Fruit fly (Drosophila melanogaster) whole organism, wandering third instar larva: ENCODE data around the gene TwdlJ.

Source experiments
- Abd-B ChIP-seq: fragments of >200 bp; optimal IDR thresholded peaks from 2 replicates; lab custom pipeline; 2017; ENCODE audit warnings: missing biosample characterization, missing genetic modification characterization
- CG32264 ChIP-seq: fragments of 200-800 bp; sonication (Bioruptor generic); optimal IDR thresholded peaks from 2 replicates; lab custom pipeline; 2016; ENCODE audit warnings: missing biosample characterization, missing genetic modification characterization
- CG9705 ChIP-seq: fragments of 200-800 bp; sonication (Bioruptor generic); optimal IDR thresholded peaks from 2 replicates; lab custom pipeline; 2018; ENCODE audit warnings: missing biosample characterization, mild to moderate bottlenecking, missing genetic modification characterization
- Dfd ChIP-seq: fragments of >200 bp; optimal IDR thresholded peaks from 2 replicates; lab custom pipeline; 2017; ENCODE audit warnings: missing biosample characterization, missing genetic modification characterization
- GATAd ChIP-seq: sonication (Bioruptor generic); optimal IDR thresholded peaks from 2 replicates; lab custom pipeline; 2016; ENCODE audit warnings: missing biosample characterization, missing genetic modification characterization
- HLH106 ChIP-seq: fragments of 200-800 bp; optimal IDR thresholded peaks from 3 replicates; lab custom pipeline; 2019; ENCODE audit warnings: missing biosample characterization, mild to moderate bottlenecking, missing genetic modification characterization, moderate library complexity
- Hnf4 ChIP-seq: fragments of 200-800 bp; sonication (Bioruptor generic); optimal IDR thresholded peaks from 2 replicates; lab custom pipeline; 2016; ENCODE audit warnings: missing biosample characterization, mild to moderate bottlenecking, missing genetic modification characterization
- Hr78 ChIP-seq: fragments of >200 bp; optimal IDR thresholded peaks from 2 replicates; lab custom pipeline; 2017; ENCODE audit warnings: missing biosample characterization, missing genetic modification characterization
- Hr83 ChIP-seq: fragments of 200-300 bp; sonication (Bioruptor generic); optimal IDR thresholded peaks from 2 replicates; lab custom pipeline; 2016; ENCODE audit warnings: missing biosample characterization, mild to moderate bottlenecking, missing genetic modification characterization, moderate library complexity; ENCODE audit not compliant: poor library complexity, severe bottlenecking
- Jra ChIP-seq: sonication (Bioruptor generic); optimal IDR thresholded peaks from 2 replicates; lab custom pipeline; 2016; ENCODE audit warnings: missing biosample characterization, missing genetic modification characterization
- Myc ChIP-seq: fragments of >200 bp; optimal IDR thresholded peaks from 2 replicates; lab custom pipeline; 2017
- Rel ChIP-seq, 2 experiments: fragments of 200-800 bp; sonication (Bioruptor generic) in 1 of 2; optimal IDR thresholded peaks; 2 replicates in 1 of 2; 3 replicates in 1 of 2; lab custom pipeline; 2016 to 2019; ENCODE audit warnings: mild to moderate bottlenecking in 2 of 2, missing biosample characterization in 2 of 2, missing genetic modification characterization in 2 of 2, moderate library complexity in 1 of 2
- Sp1 ChIP-seq: fragments of 200-800 bp; sonication (Bioruptor generic); optimal IDR thresholded peaks from 3 replicates; lab custom pipeline; 2019; ENCODE audit warnings: missing biosample characterization, mild to moderate bottlenecking, missing genetic modification characterization, moderate library complexity
- Vsx2 ChIP-seq: fragments of 200-300, 225-300 bp; sonication (Bioruptor generic); optimal IDR thresholded peaks from 2 replicates; lab custom pipeline; 2018; ENCODE audit warnings: missing biosample characterization, missing genetic modification characterization; ENCODE audit not compliant: partially characterized antibody
- br ChIP-seq: fragments of 200-800 bp; sonication (Bioruptor generic); optimal IDR thresholded peaks from 2 replicates; lab custom pipeline; 2016; ENCODE audit warnings: missing biosample characterization, missing genetic modification characterization
- brk ChIP-seq: fragments of 200-800 bp; sonication (Bioruptor generic); optimal IDR thresholded peaks from 2 replicates; lab custom pipeline; 2016; ENCODE audit warnings: missing biosample characterization, mild to moderate bottlenecking, missing genetic modification characterization
- dl ChIP-seq, 2 experiments: fragments of 175-275, 200-275 bp in 1 of 2; fragments of 200-275 bp in 1 of 2; sonication (Bioruptor generic); optimal IDR thresholded peaks; lab custom pipeline; 2018; ENCODE audit warnings: mild to moderate bottlenecking in 2 of 2, missing biosample characterization in 2 of 2, missing genetic modification characterization in 2 of 2, moderate library complexity in 2 of 2; ENCODE audit not compliant: partially characterized antibody in 2 of 2, insufficient read depth in 1 of 2
- dmrt93B ChIP-seq: fragments of 200-800 bp; sonication (Bioruptor generic); optimal IDR thresholded peaks from 2 replicates; lab custom pipeline; 2018; ENCODE audit warnings: missing biosample characterization, mild to moderate bottlenecking, missing genetic modification characterization
- dsf ChIP-seq: sonication (Bioruptor generic); optimal IDR thresholded peaks from 2 replicates; lab custom pipeline; 2016; ENCODE audit warnings: missing biosample characterization, missing genetic modification characterization, borderline replicate concordance
- ey ChIP-seq: fragments of 200-800 bp; sonication (Bioruptor generic); optimal IDR thresholded peaks from 2 replicates; lab custom pipeline; 2016; ENCODE audit warnings: missing biosample characterization, missing genetic modification characterization
- foxo ChIP-seq, 2 experiments: fragments of 200-800 bp; sonication (Bioruptor generic); optimal IDR thresholded peaks; 2 replicates in 1 of 2; 3 replicates in 1 of 2; lab custom pipeline; 2016 to 2017; ENCODE audit warnings: missing biosample characterization in 2 of 2, missing genetic modification characterization in 2 of 2
- fru ChIP-seq: fragments of 200-800 bp; sonication (Bioruptor generic); optimal IDR thresholded peaks from 3 replicates; lab custom pipeline; 2016; ENCODE audit warnings: missing biosample characterization, mild to moderate bottlenecking, missing genetic modification characterization
- h ChIP-seq: fragments of 200-800 bp; sonication (Bioruptor generic); optimal IDR thresholded peaks from 3 replicates; lab custom pipeline; 2016; ENCODE audit warnings: missing biosample characterization, mild to moderate bottlenecking, missing genetic modification characterization
- jim ChIP-seq: fragments of 175-275, 200-325 bp; sonication (Bioruptor generic); optimal IDR thresholded peaks from 2 replicates; lab custom pipeline; 2016; ENCODE audit warnings: missing biosample characterization, mild to moderate bottlenecking, missing genetic modification characterization
- lola ChIP-seq: fragments of >200 bp; optimal IDR thresholded peaks from 2 replicates; lab custom pipeline; 2017; ENCODE audit warnings: missing biosample characterization, missing genetic modification characterization
- psq ChIP-seq: fragments of 200-800 bp; sonication (Bioruptor generic); optimal IDR thresholded peaks from 3 replicates; lab custom pipeline; 2017; ENCODE audit warnings: missing biosample characterization, mild to moderate bottlenecking, missing genetic modification characterization, moderate library complexity
- rgr ChIP-seq: fragments of 200-800 bp; sonication (Bioruptor generic); optimal IDR thresholded peaks from 3 replicates; lab custom pipeline; 2016; ENCODE audit warnings: missing biosample characterization, mild to moderate bottlenecking, missing genetic modification characterization
- sage ChIP-seq: fragments of 200-800 bp; sonication (Bioruptor generic); optimal IDR thresholded peaks from 2 replicates; lab custom pipeline; 2016; ENCODE audit warnings: missing biosample characterization, mild to moderate bottlenecking, missing genetic modification characterization
- sv ChIP-seq: fragments of 200-800 bp; sonication (Bioruptor generic); optimal IDR thresholded peaks from 3 replicates; lab custom pipeline; 2016; ENCODE audit warnings: missing biosample characterization, missing genetic modification characterization
- tai ChIP-seq: sonication (Bioruptor generic); optimal IDR thresholded peaks from 2 replicates; lab custom pipeline; 2016; ENCODE audit warnings: missing biosample characterization, missing genetic modification characterization
- usp ChIP-seq: fragments of >200 bp; optimal IDR thresholded peaks from 2 replicates; lab custom pipeline; 2017; ENCODE audit warnings: missing biosample characterization, missing genetic modification characterization
- woc ChIP-seq: sonication (Bioruptor generic); optimal IDR thresholded peaks from 2 replicates; lab custom pipeline; 2016; ENCODE audit warnings: missing biosample characterization, mild to moderate bottlenecking, missing genetic modification characterization

Gene TwdlJ

DNA sequence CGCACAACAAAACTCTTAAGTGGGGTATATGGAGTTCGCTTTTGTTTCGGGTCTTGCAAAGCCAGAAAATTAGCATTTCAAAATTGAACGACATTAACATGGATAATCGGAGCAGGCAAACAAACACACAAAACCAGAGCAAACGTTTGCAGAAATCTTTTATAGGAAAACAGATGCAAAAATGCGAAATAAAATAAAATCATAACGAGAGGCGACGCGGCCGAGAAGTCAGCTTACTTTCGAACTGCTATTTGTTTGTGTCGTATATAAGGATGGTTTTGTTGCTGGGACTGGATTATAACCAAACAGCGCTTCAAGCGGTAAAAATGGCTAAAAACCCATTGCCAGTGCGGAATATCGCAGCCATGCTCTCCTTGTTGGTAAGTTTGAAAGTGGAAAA lies 6.7 kb downstream of the TwdlJ start, which contains the start of gene TwdlS:
Gene TwdlS, plus strand, starts transcription at position 301 of the 400 bp plus-strand sequence.
- TF ChIP-seq sage (GFP tag; lab: Kevin White, UChicago) = no peak

DNA sequence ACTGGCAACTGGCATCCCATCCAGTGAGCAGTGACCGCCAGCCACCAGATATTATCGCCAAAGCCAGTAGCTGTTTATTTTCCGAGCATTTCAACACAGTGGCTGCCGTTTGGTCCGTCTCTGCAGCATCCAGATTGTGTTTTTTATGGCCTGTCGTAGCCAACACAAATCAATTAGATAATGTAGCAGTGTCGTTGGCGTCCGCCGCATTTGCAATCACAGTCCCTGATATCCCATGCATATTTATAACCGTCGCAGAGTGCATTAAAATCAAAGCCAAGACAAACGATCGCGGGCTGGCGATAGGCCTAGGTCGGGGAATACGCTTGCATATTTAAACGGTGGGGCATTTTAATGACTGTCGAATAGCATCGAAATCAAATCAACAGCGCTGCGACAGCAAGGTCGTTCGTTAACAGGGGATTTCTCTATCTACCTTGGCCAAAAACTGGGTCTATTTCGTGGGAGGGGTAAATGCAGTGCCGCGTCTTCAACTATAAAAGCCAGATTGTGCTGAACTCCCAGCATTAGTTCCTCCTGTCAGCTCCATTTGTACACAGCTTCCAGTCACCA lies 9.9 kb downstream of the TwdlJ start, which contains the start of gene TwdlD:
Gene TwdlD, plus strand, starts transcription at position 523 of the 573 bp plus-strand sequence.
- TF ChIP-seq dmrt93B (GFP tag; lab: Kevin White, UChicago) = no peak
- TF ChIP-seq foxo (GFP tag; optimal IDR thresholded peaks at IDR 0.05; lab: Kevin White, UChicago) = no peak
- no peak for TF ChIP-seq Abd-B (GFP tag; lab: Kevin White, UChicago)
- no peak for TF ChIP-seq sv (GFP tag; lab: Kevin White, UChicago)
- no peak for TF ChIP-seq Dfd (GFP tag; lab: Kevin White, UChicago)
- no peak for TF ChIP-seq ey (GFP tag; lab: Kevin White, UChicago)
- no peak for TF ChIP-seq Hr78 (GFP tag; lab: Kevin White, UChicago)
- TF ChIP-seq CG9705 (GFP tag; lab: Kevin White, UChicago) = no peak
- TF ChIP-seq Rel (GFP tag; optimal IDR thresholded peaks at IDR 0.05; lab: Kevin White, UChicago) = no peak
- TF ChIP-seq Rel (tag; optimal IDR thresholded peaks at IDR 0.05; lab: Kevin White, UChicago) = no peak
- TF ChIP-seq HLH106 (tag; lab: Kevin White, UChicago) = no peak
- no peak for TF ChIP-seq rgr (GFP tag; lab: Kevin White, UChicago)
- TF ChIP-seq, all 38 proteins: peak for 0

DNA sequence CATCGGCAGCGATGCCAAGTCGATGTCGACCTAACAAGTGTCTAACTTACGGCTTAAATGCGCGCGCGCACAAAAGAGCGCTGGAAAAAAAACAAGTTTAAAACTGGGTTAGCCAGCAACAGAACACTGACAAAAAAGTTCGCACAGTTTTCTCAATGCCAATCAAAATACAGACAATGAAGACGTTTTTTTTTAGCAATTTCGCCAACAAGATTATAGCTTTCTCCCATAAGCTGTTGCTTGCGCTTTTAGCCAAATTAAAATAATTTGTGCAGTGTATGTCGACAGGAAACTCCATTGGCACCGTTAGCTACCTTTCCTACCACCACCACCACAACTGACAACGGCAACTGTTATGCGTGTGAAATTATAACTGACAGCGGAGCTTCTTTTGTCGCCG lies 24.9 kb downstream of the TwdlJ start:
- TF ChIP-seq sv (GFP tag; lab: Kevin White, UChicago) (peak; percentile 26), foxo (GFP tag; optimal IDR thresholded peaks at IDR 0.05; lab: Kevin White, UChicago) (peak in 1 of 2 experiments; percentile 12), lola (no peak), Vsx2 (GFP tag; lab: Kevin White, UChicago) (no peak)

DNA sequence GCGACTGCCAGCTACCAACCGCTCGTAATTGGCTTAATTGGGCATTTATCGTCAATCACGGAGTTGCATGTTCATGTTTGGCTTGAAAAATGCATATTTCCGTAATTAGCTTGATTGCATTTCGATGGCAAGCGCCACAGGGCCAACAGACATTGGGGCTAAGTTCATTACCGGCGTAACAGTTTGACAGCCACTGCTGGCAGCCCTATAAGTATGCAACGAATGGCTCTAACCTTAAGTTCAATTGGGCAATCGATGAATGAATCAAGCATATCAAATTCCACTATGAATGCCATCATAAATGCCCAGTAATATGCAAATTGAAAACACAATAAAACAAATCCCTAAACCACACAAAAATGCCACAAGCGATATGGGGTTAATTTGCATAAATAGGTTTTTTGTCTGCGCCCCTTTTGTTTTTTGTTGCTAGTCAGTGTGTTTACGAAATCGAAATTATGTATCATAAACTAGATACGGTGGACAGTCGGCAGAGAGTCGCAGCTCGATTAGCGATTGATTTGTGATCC lies 25.8 kb downstream of the TwdlJ start:
- peak; percentile 44 for TF ChIP-seq Myc
- TF ChIP-seq Hr78 (GFP tag; lab: Kevin White, UChicago) = no peak

DNA sequence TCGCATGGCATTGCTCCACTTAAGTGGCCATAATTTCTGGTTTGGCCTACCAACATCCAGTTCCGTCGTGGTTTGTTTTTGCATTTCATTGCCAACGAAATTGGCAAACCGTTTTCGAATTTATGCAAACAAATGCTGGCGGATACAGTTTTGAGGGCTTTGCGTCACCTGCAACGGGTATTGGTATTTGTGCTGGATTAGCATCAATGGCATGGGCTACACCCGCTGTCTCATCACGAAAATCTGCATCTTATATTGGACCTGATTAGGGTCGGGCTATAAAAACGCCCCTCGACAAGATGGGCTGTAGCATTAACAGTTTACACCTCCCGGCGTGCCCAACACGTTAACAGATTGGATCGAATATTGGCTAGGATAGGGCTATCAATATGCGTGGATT lies 26.4 kb downstream of the TwdlJ start, which contains the start of gene Tb:
Gene Tb, plus strand, starts transcription at position 301 of the 400 bp plus-strand sequence.
- TF ChIP-seq Hr83 (no peak), h (GFP tag; lab: Kevin White, UChicago) (no peak), Jra (GFP tag; lab: Kevin White, UChicago) (no peak), sage (GFP tag; lab: Kevin White, UChicago) (no peak), psq (GFP tag; lab: Kevin White, UChicago) (no peak), jim (GFP tag; lab: Kevin White, UChicago) (no peak), dl (GFP tag; optimal IDR thresholded peaks at IDR 0.05; lab: Kevin White, UChicago; ENCODE audit: insufficient read depth in 1 of 2, partially characterized antibody in 2 of 2) (no peak), GATAd (GFP tag; lab: Kevin White, UChicago) (no peak)

DNA sequence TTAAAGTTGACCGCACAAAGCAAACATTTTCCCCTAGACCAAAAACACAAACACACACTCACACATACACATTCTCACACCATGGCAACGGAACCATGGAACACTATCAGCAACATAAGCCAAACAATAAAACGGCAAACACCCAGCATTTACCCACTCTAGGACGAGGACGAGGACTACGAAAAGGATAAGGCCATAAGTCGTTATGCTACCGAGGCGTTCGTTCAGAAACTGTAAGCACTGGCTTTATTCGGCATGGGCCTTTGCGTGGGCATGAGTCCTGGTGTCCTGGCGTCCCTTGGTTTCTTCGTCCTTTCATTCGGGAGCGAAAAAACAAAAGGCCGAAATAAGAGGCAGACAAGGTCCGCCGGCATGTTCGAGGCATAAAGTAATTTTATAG lies 40.6 kb downstream of the TwdlJ start:
- TF ChIP-seq Sp1 = no peak
- no peak for TF ChIP-seq foxo (GFP tag; optimal IDR thresholded peaks at IDR 0.05; lab: Kevin White, UChicago)
- TF ChIP-seq sage (GFP tag; lab: Kevin White, UChicago) = no peak
- TF ChIP-seq sv (GFP tag; lab: Kevin White, UChicago) = no peak
- no peak for TF ChIP-seq usp
- TF ChIP-seq ey (GFP tag; lab: Kevin White, UChicago) = no peak
- TF ChIP-seq tai (GFP tag; lab: Kevin White, UChicago) = no peak
- no peak for TF ChIP-seq fru (GFP tag; lab: Kevin White, UChicago)
- TF ChIP-seq dl (GFP tag; optimal IDR thresholded peaks at IDR 0.05; lab: Kevin White, UChicago; ENCODE audit: insufficient read depth in 1 of 2, partially characterized antibody in 2 of 2) = no peak
- TF ChIP-seq Hnf4 (GFP tag; lab: Kevin White, UChicago) = no peak
- TF ChIP-seq Myc = no peak
- no peak for TF ChIP-seq dsf (GFP tag; lab: Kevin White, UChicago)
- TF ChIP-seq CG32264 (GFP tag; lab: Kevin White, UChicago) = no peak
- TF ChIP-seq HLH106 (tag; lab: Kevin White, UChicago) = no peak
- no peak for TF ChIP-seq br (GFP tag; lab: Kevin White, UChicago)
- no peak for TF ChIP-seq woc (GFP tag; lab: Kevin White, UChicago)
- TF ChIP-seq brk = no peak
- TF ChIP-seq Dfd (GFP tag; lab: Kevin White, UChicago) = no peak
- TF ChIP-seq dmrt93B (GFP tag; lab: Kevin White, UChicago) = no peak
